Worm (Caenorhabditis elegans) whole organism, late embryonic: ENCODE measurements around the gene dlg-1.

Experiments used
- F13H6.1 ChIP-seq: sonication (generic microtip); optimal IDR thresholded peaks from 2 replicates; lab custom pipeline; 2016; ENCODE audit warnings: missing genetic modification characterization, missing compliant biosample characterization
- K02D7.2 ChIP-seq: sonication (generic microtip); optimal IDR thresholded peaks from 2 replicates; lab custom pipeline; 2017; ENCODE audit warnings: mild to moderate bottlenecking, missing genetic modification characterization, missing compliant biosample characterization
- ceh-22 ChIP-seq: sonication (generic microtip); optimal IDR thresholded peaks from 2 replicates; lab custom pipeline; 2017; ENCODE audit warnings: missing biosample characterization, missing genetic modification characterization
- ceh-30 ChIP-seq: fragments of 150-350 bp; optimal IDR thresholded peaks from 2 replicates; lab custom pipeline; 2014; ENCODE audit warnings: missing biosample characterization, missing genetic modification characterization
- ceh-31 ChIP-seq: sonication (generic microtip); optimal IDR thresholded peaks from 2 replicates; lab custom pipeline; 2016; ENCODE audit warnings: missing genetic modification characterization, missing compliant biosample characterization
- ceh-6 ChIP-seq: fragments of 200-800 bp; sonication (Bioruptor generic); optimal IDR thresholded peaks from 2 replicates; lab custom pipeline; 2018; ENCODE audit warnings: mild to moderate bottlenecking, missing genetic modification characterization, missing compliant biosample characterization
- elt-2 ChIP-seq: sonication (generic microtip); optimal IDR thresholded peaks from 2 replicates; lab custom pipeline; 2016; ENCODE audit warnings: missing genetic modification reagents, missing genetic modification characterization, missing compliant biosample characterization
- fkh-6 ChIP-seq: sonication (generic microtip); optimal IDR thresholded peaks from 2 replicates; lab custom pipeline; 2016; ENCODE audit warnings: missing genetic modification characterization, missing compliant biosample characterization
- gmeb-2 ChIP-seq: sonication (generic microtip); optimal IDR thresholded peaks from 2 replicates; lab custom pipeline; 2016; ENCODE audit warnings: missing genetic modification characterization, inconsistent platforms, missing compliant biosample characterization
- hlh-30 ChIP-seq: sonication (generic microtip); optimal IDR thresholded peaks from 2 replicates; lab custom pipeline; 2017; ENCODE audit warnings: antibody characterized with exemption, missing genetic modification characterization, missing compliant biosample characterization; ENCODE audit not compliant: insufficient read depth
- hlh-6 ChIP-seq: sonication (generic microtip); optimal IDR thresholded peaks from 2 replicates; lab custom pipeline; 2016; ENCODE audit warnings: missing genotype, missing genetic modification characterization, missing compliant biosample characterization
- hlh-8 ChIP-seq: sonication (generic microtip); optimal IDR thresholded peaks from 2 replicates; lab custom pipeline; 2016; ENCODE audit warnings: missing genotype, missing genetic modification characterization, missing compliant biosample characterization
- madf-2 ChIP-seq: sonication (generic microtip); optimal IDR thresholded peaks from 2 replicates; lab custom pipeline; 2017; ENCODE audit warnings: missing genetic modification characterization, missing compliant biosample characterization
- odd-2 ChIP-seq: sonication (generic microtip); optimal IDR thresholded peaks from 2 replicates; lab custom pipeline; 2017; ENCODE audit warnings: antibody characterized with exemption, mild to moderate bottlenecking, missing genetic modification characterization, missing compliant biosample characterization
- rnt-1 ChIP-seq: sonication (generic microtip); optimal IDR thresholded peaks from 2 replicates; lab custom pipeline; 2016; ENCODE audit warnings: missing genetic modification characterization, missing compliant biosample characterization
- sdc-2 ChIP-seq: sonication (generic microtip); optimal IDR thresholded peaks from 2 replicates; lab custom pipeline; 2016; ENCODE audit warnings: missing genotype, missing genetic modification characterization, missing compliant biosample characterization
- sox-2 ChIP-seq: fragments of 200-800 bp; sonication (Bioruptor generic); IDR thresholded peaks from 2 replicates; pipeline ENCODE4 v1.3.6; 2022; ENCODE audit warnings: missing genetic modification reagents, missing genetic modification characterization, missing compliant biosample characterization
- syd-9 ChIP-seq: sonication (generic microtip); optimal IDR thresholded peaks from 2 replicates; lab custom pipeline; 2016; ENCODE audit warnings: mild to moderate bottlenecking, missing genetic modification characterization, moderate library complexity, missing compliant biosample characterization
- tbx-2 ChIP-seq: sonication (generic microtip); optimal IDR thresholded peaks from 2 replicates; lab custom pipeline; 2016; ENCODE audit warnings: missing genetic modification characterization, missing compliant biosample characterization
- unc-42 ChIP-seq: sonication (generic microtip); optimal IDR thresholded peaks from 2 replicates; lab custom pipeline; 2016; ENCODE audit warnings: missing genotype, missing genetic modification characterization, missing compliant biosample characterization
- unc-55 ChIP-seq: sonication (generic microtip); optimal IDR thresholded peaks from 2 replicates; lab custom pipeline; 2017; ENCODE audit warnings: missing biosample characterization, missing genetic modification reagents, missing genetic modification characterization
- ztf-16 ChIP-seq: sonication (generic microtip); optimal IDR thresholded peaks from 2 replicates; lab custom pipeline; 2017; ENCODE audit warnings: missing genetic modification characterization, missing compliant biosample characterization

The dlg-1 gene

ce11 chrX:5518352-5518751 is 38.9 kb downstream of the dlg-1 start (continued):
- TF ChIP-seq F13H6.1 (tag; lab: Kevin White, UChicago) (no peak), ceh-30 (tag; lab: Kevin White, UChicago) (no peak), hlh-30 (tag; lab: Kevin White, UChicago) (no peak), tbx-2 (tag; lab: Kevin White, UChicago) (peak; percentile 27), odd-2 (tag; lab: Kevin White, UChicago) (no peak), hlh-8 (tag; lab: Kevin White, UChicago) (no peak), ztf-16 (tag; lab: Kevin White, UChicago) (no peak), fkh-6 (tag; lab: Kevin White, UChicago) (peak; percentile 14), syd-9 (tag; lab: Kevin White, UChicago) (no peak), sdc-2 (tag; lab: Kevin White, UChicago) (no peak), K02D7.2 (tag; lab: Kevin White, UChicago) (no peak), gmeb-2 (tag; lab: Kevin White, UChicago) (no peak), sox-2 (GFP tag; lab: Robert Waterston, UW) (no peak), unc-55 (GFP tag; lab: Kevin White, UChicago) (no peak), hlh-6 (tag; lab: Kevin White, UChicago) (peak; percentile 74), rnt-1 (tag; lab: Kevin White, UChicago) (no peak)

- TF ChIP-seq ceh-31 (tag; lab: Kevin White, UChicago) (peak; percentile 56), fkh-6 (tag; lab: Kevin White, UChicago) (no peak), unc-42 (peak; percentile 96)
Observed at ce11 chrX:5519567-5519966, 40.1 kb downstream of the dlg-1 start.

DNA sequence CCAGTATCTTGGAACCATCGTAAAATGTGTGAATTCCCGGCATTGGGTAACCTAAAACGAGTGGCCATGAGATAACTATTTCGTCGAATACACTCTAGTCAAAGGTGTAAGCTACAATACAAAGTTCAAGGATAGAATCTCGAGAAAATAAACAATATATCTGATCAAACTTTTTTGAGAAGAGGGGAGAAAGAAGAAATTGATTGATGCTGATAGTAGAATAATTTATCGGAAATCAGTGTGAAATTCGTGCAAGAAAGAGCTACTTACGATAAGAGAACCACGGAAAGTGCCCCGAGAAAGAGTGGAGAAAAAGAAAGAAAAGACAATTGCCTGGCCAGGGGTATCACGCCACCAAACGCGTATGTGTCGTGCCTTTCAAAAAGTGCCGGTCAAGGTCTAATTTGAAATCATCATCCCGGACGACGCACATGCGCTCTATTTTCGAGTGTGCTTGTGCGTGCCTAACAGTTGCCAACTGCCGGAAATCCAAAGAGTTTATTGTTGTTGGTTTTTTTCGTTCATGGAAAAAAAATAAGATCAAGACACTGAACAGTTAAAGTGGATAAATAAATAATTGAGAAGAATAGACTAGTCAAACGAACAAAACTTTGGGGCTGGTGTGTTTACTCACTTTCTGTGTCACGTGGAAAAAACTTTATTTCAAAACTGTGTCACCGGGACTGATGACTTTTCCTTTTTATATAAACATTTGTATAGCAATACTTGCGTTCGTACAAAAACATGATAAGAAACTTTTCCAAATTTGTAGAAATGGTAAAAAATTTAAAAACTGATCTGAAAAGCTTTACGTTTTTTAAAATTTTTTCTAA is 43.5 kb downstream of the dlg-1 start, which contains the start of gene mboa-3:
mboa-3 (minus strand) TSS at position 51 of the 833 bp plus-strand sequence.
- TF ChIP-seq ceh-22 (tag; lab: Kevin White, UChicago) (no peak), elt-2 (tag; lab: Kevin White, UChicago) (peak; percentile 43)
- TF ChIP-seq, all 69 proteins: peak for 1

DNA sequence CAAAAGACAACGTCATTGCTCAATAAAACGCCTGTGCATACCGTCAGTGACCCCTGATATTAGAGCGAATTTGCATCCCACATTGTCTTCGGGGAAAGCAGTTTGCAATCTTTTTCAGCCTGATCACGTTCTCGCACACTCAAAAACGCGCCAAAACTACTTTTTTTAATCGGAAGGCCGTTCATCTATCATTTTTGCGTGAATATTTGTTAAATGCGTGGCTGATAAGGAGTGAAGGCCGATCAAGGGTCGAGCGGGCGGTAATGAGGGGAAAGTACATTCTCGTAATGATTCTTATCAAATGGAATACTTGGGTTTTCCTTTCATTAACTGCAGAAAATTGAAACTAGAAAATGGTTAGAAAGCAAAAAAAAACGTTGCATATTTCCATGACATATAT is 44.8 kb downstream of the dlg-1 start:
- TF ChIP-seq tbx-2 (tag; lab: Kevin White, UChicago) (no peak), ceh-6 (GFP tag; lab: Kevin White, UChicago) (no peak), madf-2 (tag; lab: Kevin White, UChicago) (no peak), unc-55 (GFP tag; lab: Kevin White, UChicago) (no peak)
